Fruit fly (Drosophila melanogaster) whole organism, embryonic: Measurements from ENCODE around the gene Unc50.

Source experiments
- CG1024 ChIP-seq: fragments of 200-800 bp; sonication (Bioruptor generic); IDR thresholded peaks from 2 replicates; pipeline ENCODE4 v1.3.6; 2022; ENCODE audit warnings: missing biosample characterization, missing genetic modification characterization
- CG10654 ChIP-seq: fragments of 200-800 bp; sonication (Bioruptor generic); optimal IDR thresholded peaks from 2 replicates; lab custom pipeline; 2016; ENCODE audit warnings: missing biosample characterization, missing genetic modification characterization
- CG10959 ChIP-seq: fragments of 200-800 bp; sonication (Bioruptor generic); IDR thresholded peaks from 2 replicates; pipeline ENCODE4 v1.3.6; 2022; ENCODE audit warnings: missing biosample characterization, missing genetic modification characterization
- CG11695 ChIP-seq: fragments of 200-800 bp; sonication (Bioruptor generic); IDR thresholded peaks from 3 replicates; pipeline ENCODE4 v1.3.6; 2022; ENCODE audit warnings: missing biosample characterization, missing genetic modification characterization
- CG14441 ChIP-seq: fragments of 200-800 bp; sonication (Bioruptor generic); IDR thresholded peaks from 2 replicates; pipeline ENCODE4 v1.3.6; 2022; ENCODE audit warnings: missing biosample characterization, missing genetic modification characterization
- CG15011 ChIP-seq: fragments of 200-800 bp; sonication (Bioruptor generic); optimal IDR thresholded peaks from 3 replicates; lab custom pipeline; 2018; ENCODE audit warnings: missing biosample characterization, mild to moderate bottlenecking, missing genetic modification characterization
- CG15479 ChIP-seq: fragments of 200-800 bp; sonication (Bioruptor generic); optimal IDR thresholded peaks from 3 replicates; lab custom pipeline; 2019; ENCODE audit warnings: missing biosample characterization, mild to moderate bottlenecking, missing genetic modification characterization, moderate library complexity
- CG1602 ChIP-seq: fragments of 200-800 bp; sonication (Bioruptor generic); optimal IDR thresholded peaks from 3 replicates; lab custom pipeline; 2016; ENCODE audit warnings: missing biosample characterization, missing genetic modification characterization
- CG18599 ChIP-seq: fragments of 200-800 bp; sonication (Bioruptor generic); optimal IDR thresholded peaks from 3 replicates; lab custom pipeline; 2017; ENCODE audit warnings: missing biosample characterization, missing genetic modification characterization, mild to moderate bottlenecking, moderate library complexity, missing genetic modification reagents
- CG18764 ChIP-seq: fragments of 200-800 bp; sonication (Bioruptor generic); optimal IDR thresholded peaks from 3 replicates; lab custom pipeline; 2016; ENCODE audit warnings: missing biosample characterization, missing genetic modification characterization
- CG2129 ChIP-seq: fragments of 200-800 bp; sonication (Bioruptor generic); IDR thresholded peaks from 2 replicates; pipeline ENCODE4 v1.3.6; 2022; ENCODE audit warnings: missing biosample characterization, missing genetic modification characterization; ENCODE audit not compliant: partially characterized antibody
- CG3838 ChIP-seq: fragments of 200-800 bp; sonication (Bioruptor generic); optimal IDR thresholded peaks from 3 replicates; lab custom pipeline; 2016; ENCODE audit warnings: missing biosample characterization, missing genetic modification characterization
- CG6689 ChIP-seq: fragments of 200-800 bp; sonication (Bioruptor generic); IDR thresholded peaks from 2 replicates; pipeline ENCODE4 v1.3.6; 2022; ENCODE audit warnings: missing biosample characterization, missing genetic modification characterization
- CG7839 ChIP-seq: fragments of 200-800 bp; sonication (Bioruptor generic); optimal IDR thresholded peaks from 3 replicates; lab custom pipeline; 2018; ENCODE audit warnings: missing biosample characterization, mild to moderate bottlenecking, missing genetic modification characterization, moderate library complexity
- CG7987 ChIP-seq: fragments of 200-800 bp; sonication (Bioruptor generic); optimal IDR thresholded peaks from 2 replicates; lab custom pipeline; 2018; ENCODE audit warnings: missing biosample characterization, mild to moderate bottlenecking, missing genetic modification characterization, moderate library complexity
- CG8924 ChIP-seq: fragments of 200-800 bp; optimal IDR thresholded peaks from 3 replicates; lab custom pipeline; 2019; ENCODE audit warnings: missing biosample characterization, mild to moderate bottlenecking, missing genetic modification characterization, moderate library complexity
- CG8944 ChIP-seq: fragments of 200-800 bp; sonication (Bioruptor generic); optimal IDR thresholded peaks from 3 replicates; lab custom pipeline; 2016; ENCODE audit warnings: missing biosample characterization, missing genetic modification characterization
- CG9932 ChIP-seq: fragments of 200-800 bp; sonication (Bioruptor generic); IDR thresholded peaks from 2 replicates; pipeline ENCODE4 v1.3.6; 2022; ENCODE audit warnings: missing biosample characterization, missing genetic modification characterization
- CTCF ChIP-seq: fragments of 200-800 bp; sonication (Bioruptor generic); optimal IDR thresholded peaks from 2 replicates; lab custom pipeline; 2017; ENCODE audit warnings: missing biosample characterization, mild to moderate bottlenecking, missing genetic modification characterization, moderate library complexity
- Camta ChIP-seq: fragments of 200-800 bp; sonication (Bioruptor generic); optimal IDR thresholded peaks from 2 replicates; lab custom pipeline; 2016; ENCODE audit warnings: missing biosample characterization, missing genetic modification characterization
- CrebB ChIP-seq: fragments of 200-800 bp; sonication (Bioruptor generic); optimal IDR thresholded peaks from 3 replicates; lab custom pipeline; 2018; ENCODE audit warnings: missing biosample characterization, mild to moderate bottlenecking, missing genetic modification characterization
- Dbx ChIP-seq: fragments of 200-800 bp; sonication (Bioruptor generic); IDR thresholded peaks from 3 replicates; pipeline ENCODE4 v1.3.6; 2022; ENCODE audit warnings: missing biosample characterization, missing genetic modification characterization
- Gsc ChIP-seq: fragments of 200-800 bp; sonication (Bioruptor generic); IDR thresholded peaks from 2 replicates; pipeline ENCODE4 v1.3.6; 2022; ENCODE audit warnings: missing biosample characterization, missing genetic modification characterization
- Hey ChIP-seq: fragments of 200-800 bp; sonication (Bioruptor generic); optimal IDR thresholded peaks from 3 replicates; lab custom pipeline; 2018; ENCODE audit warnings: missing biosample characterization, mild to moderate bottlenecking, missing genetic modification characterization
- Hr3 ChIP-seq: fragments of 200-800 bp; sonication (Bioruptor generic); optimal IDR thresholded peaks from 3 replicates; lab custom pipeline; 2016; ENCODE audit warnings: missing biosample characterization, missing genetic modification characterization
- Hr39 ChIP-seq: fragments of >200 bp; optimal IDR thresholded peaks from 2 replicates; lab custom pipeline; 2017
- Hsf ChIP-seq: fragments of 200-800 bp; sonication (Bioruptor generic); optimal IDR thresholded peaks from 3 replicates; lab custom pipeline; 2016; ENCODE audit warnings: missing biosample characterization, missing genetic modification characterization
- Lim3 ChIP-seq: fragments of 200-800 bp; sonication (Bioruptor generic); IDR thresholded peaks from 2 replicates; pipeline ENCODE4 v1.3.6; 2022; ENCODE audit warnings: missing biosample characterization, missing genetic modification characterization
- Med ChIP-seq: fragments of 200-800 bp; sonication (Bioruptor generic); peaks from one replicate; lab custom pipeline; 2016; ENCODE audit warnings: missing biosample characterization, missing genetic modification characterization, mild to moderate bottlenecking, inconsistent platforms, moderate library complexity
- Nf-YB ChIP-seq: fragments of 200-800 bp; sonication (Bioruptor generic); optimal IDR thresholded peaks from 3 replicates; lab custom pipeline; 2019; ENCODE audit warnings: missing biosample characterization, mild to moderate bottlenecking, missing genetic modification characterization, moderate library complexity
- NfI ChIP-seq: fragments of 200-800 bp; sonication (Bioruptor generic); optimal IDR thresholded peaks from 3 replicates; lab custom pipeline; 2018; ENCODE audit warnings: missing biosample characterization, mild to moderate bottlenecking, missing genetic modification characterization, moderate library complexity
- Scr ChIP-seq: fragments of 200-800 bp; sonication (Bioruptor generic); IDR thresholded peaks from 2 replicates; pipeline ENCODE4 v1.3.6; 2022; ENCODE audit warnings: missing biosample characterization, missing genetic modification characterization; ENCODE audit not compliant: partially characterized antibody
- Stat92E ChIP-seq, 3 experiments: fragments of >200 bp in 2 of 3; fragments of 200-800 bp in 1 of 3; sonication (Bioruptor generic) in 1 of 3; optimal IDR thresholded peaks; 2 replicates each; lab custom pipeline; 2017 to 2019; ENCODE audit warnings: missing biosample characterization in 3 of 3, missing genetic modification characterization in 3 of 3, mild to moderate bottlenecking in 1 of 3, moderate library complexity in 1 of 3
- Taf1 ChIP-seq: fragments of 200-800 bp; sonication (Bioruptor generic); IDR thresholded peaks from 2 replicates; pipeline ENCODE4 v1.3.6; 2022; ENCODE audit warnings: missing biosample characterization, missing genetic modification characterization
- bigmax ChIP-seq: fragments of 200-800 bp; sonication (Bioruptor generic); optimal IDR thresholded peaks from 2 replicates; lab custom pipeline; 2018; ENCODE audit warnings: missing biosample characterization, mild to moderate bottlenecking, missing genetic modification characterization
- br ChIP-seq: fragments of >200 bp; optimal IDR thresholded peaks from 2 replicates; lab custom pipeline; 2017
- dmrt99B ChIP-seq: fragments of 200-800 bp; sonication (Bioruptor generic); optimal IDR thresholded peaks from 2 replicates; lab custom pipeline; 2018; ENCODE audit warnings: missing biosample characterization, mild to moderate bottlenecking, missing genetic modification characterization, moderate library complexity
- emc ChIP-seq: fragments of 200-800 bp; sonication (Bioruptor generic); optimal IDR thresholded peaks from 2 replicates; lab custom pipeline; 2016; ENCODE audit warnings: missing biosample characterization, missing genetic modification characterization
- exex ChIP-seq: fragments of 200-800 bp; sonication (Bioruptor generic); optimal IDR thresholded peaks from 4 replicates; lab custom pipeline; 2018; ENCODE audit warnings: missing biosample characterization, mild to moderate bottlenecking, missing genetic modification characterization, moderate library complexity
- grn ChIP-seq: fragments of 200-800 bp; sonication (Bioruptor generic); optimal IDR thresholded peaks from 3 replicates; lab custom pipeline; 2017; ENCODE audit warnings: missing biosample characterization, missing genetic modification characterization
- inv ChIP-seq: fragments of 200-800 bp; sonication (Bioruptor generic); IDR thresholded peaks from 2 replicates; pipeline ENCODE4 v1.3.6; 2022; ENCODE audit warnings: missing biosample characterization, missing genetic modification characterization; ENCODE audit not compliant: partially characterized antibody
- knrl ChIP-seq: fragments of 200-800 bp; sonication (Bioruptor generic); IDR thresholded peaks from 3 replicates; pipeline ENCODE4 v1.3.6; 2022; ENCODE audit warnings: missing biosample characterization, missing genetic modification characterization; ENCODE audit not compliant: partially characterized antibody
- nmo ChIP-seq: fragments of 200-800 bp; sonication (Bioruptor generic); optimal IDR thresholded peaks from 2 replicates; lab custom pipeline; 2018; ENCODE audit warnings: missing biosample characterization, mild to moderate bottlenecking, missing genetic modification characterization, moderate library complexity
- pum ChIP-seq: fragments of 200-800 bp; sonication (Bioruptor generic); optimal IDR thresholded peaks from 2 replicates; lab custom pipeline; 2016; ENCODE audit warnings: missing biosample characterization, missing genetic modification characterization
- ro ChIP-seq: fragments of 200-800 bp; sonication (Bioruptor generic); IDR thresholded peaks from 2 replicates; pipeline ENCODE4 v1.3.6; 2022; ENCODE audit warnings: missing biosample characterization, missing genetic modification characterization
- salm ChIP-seq: fragments of 200-800 bp; sonication (Bioruptor generic); optimal IDR thresholded peaks from 2 replicates; lab custom pipeline; 2018; ENCODE audit warnings: missing biosample characterization, mild to moderate bottlenecking, missing genetic modification characterization
- sim ChIP-seq: fragments of 200-800 bp; sonication (Bioruptor generic); IDR thresholded peaks from 2 replicates; pipeline ENCODE4 v1.3.6; 2022; ENCODE audit warnings: missing biosample characterization, missing genetic modification characterization
- tll ChIP-seq, 2 experiments: fragments of 200-800 bp in 1 of 2; fragments of >200 bp in 1 of 2; sonication (Bioruptor generic) in 1 of 2; optimal IDR thresholded peaks; 2 replicates each; lab custom pipeline; 2017 to 2019; ENCODE audit warnings: missing biosample characterization in 2 of 2, missing genetic modification characterization in 2 of 2, mild to moderate bottlenecking in 1 of 2, moderate library complexity in 1 of 2
- tna ChIP-seq: fragments of 200-800 bp; sonication (Bioruptor generic); IDR thresholded peaks from 2 replicates; pipeline ENCODE4 v1.3.6; 2022; ENCODE audit warnings: missing biosample characterization, missing genetic modification characterization; ENCODE audit not compliant: partially characterized antibody
- vfl ChIP-seq: fragments of 200-800 bp; sonication (Bioruptor generic); optimal IDR thresholded peaks from 2 replicates; lab custom pipeline; 2016; ENCODE audit warnings: missing biosample characterization, missing genetic modification characterization
- vvl ChIP-seq: fragments of 200-800 bp; sonication (Bioruptor generic); IDR thresholded peaks from 2 replicates; pipeline ENCODE4 v1.3.6; 2022; ENCODE audit warnings: missing biosample characterization, missing genetic modification characterization

Gene Unc50

DNA sequence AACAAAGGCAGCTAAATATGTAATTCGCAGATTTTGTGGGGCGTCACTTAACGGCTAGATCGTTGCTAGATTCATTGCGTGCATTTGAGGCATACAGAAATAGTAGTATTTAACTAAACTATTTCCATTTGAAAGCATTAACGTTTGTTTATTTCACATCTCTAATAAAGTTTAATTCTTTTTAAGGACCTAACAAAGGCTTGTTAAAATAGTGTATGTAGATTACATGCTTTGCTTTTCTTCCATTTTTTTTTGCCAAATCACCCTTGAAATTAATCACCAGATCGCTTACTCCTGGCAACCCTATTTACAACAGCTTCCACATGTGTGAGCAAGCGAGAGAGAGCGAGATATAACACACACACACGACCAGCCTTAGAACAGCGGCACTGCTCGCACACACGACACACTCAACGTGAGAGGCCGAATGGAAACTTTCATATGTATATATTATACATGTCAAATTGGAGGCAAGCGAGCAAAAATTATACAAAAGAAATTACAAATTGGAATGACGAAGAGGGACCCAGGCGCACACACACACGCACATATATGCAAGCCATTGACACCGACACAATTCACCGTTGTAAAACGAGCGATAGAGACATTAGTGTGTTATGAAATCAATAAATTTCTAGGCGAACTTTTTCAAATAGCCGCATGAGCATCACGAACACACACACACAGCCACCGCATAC, 17.1 kb downstream of the Unc50 start (continued):
- TF ChIP-seq CG10654 (GFP tag; lab: Kevin White, UChicago), result no peak
- peak; percentile 72 for TF ChIP-seq CG9932 (GFP tag; lab: Robert Waterston, UW)
- no peak for TF ChIP-seq Hey (tag; lab: Kevin White, UChicago)
- peak; percentile 65 for TF ChIP-seq CG14441 (GFP tag; lab: Robert Waterston, UW)
- peak; percentile 72 for TF ChIP-seq dmrt99B
- TF ChIP-seq pum, result peak; percentile 7
- TF ChIP-seq salm (tag; lab: Kevin White, UChicago), result no peak
- TF ChIP-seq CG7987, result peak; percentile 37
- TF ChIP-seq vfl (GFP tag; lab: Kevin White, UChicago), result no peak
- no peak for TF ChIP-seq Gsc (GFP tag; lab: Robert Waterston, UW)
- TF ChIP-seq Camta (GFP tag; lab: Kevin White, UChicago), result peak; percentile 64
- TF ChIP-seq Stat92E (GFP tag; optimal IDR thresholded peaks at IDR 0.05; lab: Kevin White, UChicago), result no peak
- TF ChIP-seq emc (GFP tag; lab: Kevin White, UChicago), result peak; percentile 10
- no peak for TF ChIP-seq ro (GFP tag; lab: Robert Waterston, UW)
- peak; percentile 55; the same call in 1 of the 3 replicates for TF ChIP-seq Dbx
- peak; percentile 52 for TF ChIP-seq CG15011
- no peak for TF ChIP-seq Taf1
- TF ChIP-seq grn (GFP tag; lab: Kevin White, UChicago), result peak; percentile 45
- TF ChIP-seq Med (GFP tag; lab: Kevin White, UChicago), result peak; percentile 75
- TF ChIP-seq tll (GFP tag; optimal IDR thresholded peaks at IDR 0.05; lab: Kevin White, UChicago), result no peak
- TF ChIP-seq Lim3 (GFP tag; lab: Robert Waterston, UW), result no peak
- TF ChIP-seq Scr, result peak; percentile 31; the same call in 1 of the 2 replicates
- TF ChIP-seq Hr39 (lab: Kevin White, UChicago), result no peak
- peak; percentile 7 for TF ChIP-seq Nf-YB (GFP tag; lab: Kevin White, UChicago)
- TF ChIP-seq exex, result peak; percentile 69
- no peak for TF ChIP-seq knrl
- TF ChIP-seq CG15479, result no peak
- peak; percentile 26 for TF ChIP-seq CG18764 (GFP tag; lab: Kevin White, UChicago)
- TF ChIP-seq br, result no peak
- peak; percentile 7 for TF ChIP-seq bigmax
- peak; percentile 10; the same call in 1 of the 2 replicates for TF ChIP-seq inv (GFP tag; lab: Robert Waterston, UW)
- no peak for TF ChIP-seq sim (GFP tag; lab: Robert Waterston, UW)
- peak; percentile 26 for TF ChIP-seq CG1602 (GFP tag; lab: Kevin White, UChicago)
- TF ChIP-seq CG2129 (GFP tag; lab: Robert Waterston, UW), result no peak
- no peak for TF ChIP-seq CG1024 (GFP tag; lab: Robert Waterston, UW)
- peak; percentile 45 for TF ChIP-seq nmo
- TF ChIP-seq CG7839 (tag; lab: Kevin White, UChicago), result peak; percentile 68
- TF ChIP-seq NfI (GFP tag; lab: Kevin White, UChicago), result peak; percentile 63
- TF ChIP-seq CG11695 (GFP tag; lab: Robert Waterston, UW), result peak; percentile 58; the same call in 2 of the 3 replicates
- TF ChIP-seq CG10959 (GFP tag; lab: Robert Waterston, UW), result no peak
- TF ChIP-seq CG3838 (GFP tag; lab: Kevin White, UChicago), result peak; percentile 37
- peak; percentile 37 for TF ChIP-seq Hr3
- peak; percentile 55 for TF ChIP-seq CG8924
- no peak for TF ChIP-seq tna
- TF ChIP-seq CG18599 (GFP tag; lab: Kevin White, UChicago), result peak; percentile 77
- peak; percentile 61 for TF ChIP-seq Hsf
- peak; percentile 73 for TF ChIP-seq vvl (GFP tag; lab: Robert Waterston, UW)
- peak; percentile 69 for TF ChIP-seq CG6689 (GFP tag; lab: Robert Waterston, UW)
- TF ChIP-seq CrebB (tag; lab: Kevin White, UChicago), result no peak
- TF ChIP-seq CG8944 (GFP tag; lab: Kevin White, UChicago), result no peak
- TF ChIP-seq CTCF (GFP tag; lab: Kevin White, UChicago), result peak; percentile 19
